Worm (Caenorhabditis elegans) whole organism, L1 larva: ENCODE measurements around the gene F48E8.2.

ENCODE experiments used
- C04F5.9 ChIP-seq: sonication (generic microtip); optimal IDR thresholded peaks from 2 replicates; lab custom pipeline; 2016; ENCODE audit warnings: missing genetic modification characterization, missing compliant biosample characterization
- C16A3.4 ChIP-seq: fragments of 150-350 bp; optimal IDR thresholded peaks from 2 replicates; lab custom pipeline; 2014; ENCODE audit warnings: missing biosample characterization, missing genetic modification characterization
- C34B4.2 ChIP-seq: sonication (generic microtip); optimal IDR thresholded peaks from 2 replicates; lab custom pipeline; 2017; ENCODE audit warnings: mild to moderate bottlenecking, missing genetic modification characterization, missing compliant biosample characterization
- Y116A8C.19 ChIP-seq: sonication (generic microtip); optimal IDR thresholded peaks from 2 replicates; lab custom pipeline; 2016; ENCODE audit warnings: missing compliant biosample characterization, missing genetic modification characterization, borderline replicate concordance
- aly-2 ChIP-seq: fragments of 150-350 bp; optimal IDR thresholded peaks from 2 replicates; lab custom pipeline; 2014; ENCODE audit warnings: missing biosample characterization, missing genetic modification characterization
- ama-1 ChIP-seq: fragments of 150-350 bp; optimal IDR thresholded peaks from 2 replicates; lab custom pipeline; 2014
- blmp-1 ChIP-seq: fragments of 150-350 bp; optimal IDR thresholded peaks from 2 replicates; lab custom pipeline; 2014; ENCODE audit warnings: missing biosample characterization, missing genetic modification characterization
- ceh-63 ChIP-seq: fragments of 200-800 bp; sonication (Bioruptor generic); optimal IDR thresholded peaks from 2 replicates; lab custom pipeline; 2018; ENCODE audit warnings: mild to moderate bottlenecking, missing genetic modification characterization, missing compliant biosample characterization
- ceh-82 ChIP-seq, 3 experiments: fragments of 150-350 bp in 1 of 3; sonication (generic microtip) in 2 of 3; optimal IDR thresholded peaks; 2 replicates each; lab custom pipeline; 2014 to 2017; ENCODE audit warnings: missing biosample characterization in 3 of 3, missing genetic modification characterization in 3 of 3
- ces-1 ChIP-seq: fragments of 150-350 bp; optimal IDR thresholded peaks from 2 replicates; lab custom pipeline; 2014; ENCODE audit warnings: missing biosample characterization, missing genetic modification reagents, missing genetic modification characterization
- dsc-1 ChIP-seq: sonication (generic microtip); optimal IDR thresholded peaks from 2 replicates; lab custom pipeline; 2016; ENCODE audit warnings: mild to moderate bottlenecking, missing genetic modification characterization, missing compliant biosample characterization
- efl-1 ChIP-seq, 4 experiments: fragments of 150-350 bp; optimal IDR thresholded peaks in 3 of 4; peaks in 1 of 4; 1 replicate in 1 of 4; 2 replicates in 3 of 4; lab custom pipeline; 2014; ENCODE audit warnings: missing biosample characterization in 2 of 4, missing genetic modification characterization in 2 of 4, missing genetic modification reagents in 2 of 4
- egl-13 ChIP-seq: sonication (generic microtip); optimal IDR thresholded peaks from 2 replicates; lab custom pipeline; 2016; ENCODE audit warnings: missing genotype, missing genetic modification reagents, missing genetic modification characterization, missing compliant biosample characterization
- egl-27 ChIP-seq, 2 experiments: fragments of 150-350 bp in 1 of 2; sonication (generic microtip); optimal IDR thresholded peaks; 3 replicates each; lab custom pipeline; 2017 to 2018; ENCODE audit warnings: missing biosample characterization in 2 of 2, missing genetic modification characterization in 2 of 2, missing genetic modification reagents in 2 of 2
- ets-5 ChIP-seq: fragments of 200-800 bp; sonication (Bioruptor generic); IDR thresholded peaks from 2 replicates; pipeline ENCODE4 v1.3.6; 2022; ENCODE audit warnings: missing genetic modification characterization, missing compliant biosample characterization
- fkh-10 ChIP-seq: sonication (generic microtip); optimal IDR thresholded peaks from 2 replicates; lab custom pipeline; 2017; ENCODE audit warnings: missing biosample characterization, missing genetic modification reagents, missing genetic modification characterization
- fkh-8 ChIP-seq: sonication (generic microtip); optimal IDR thresholded peaks from 2 replicates; lab custom pipeline; 2016; ENCODE audit warnings: mild to moderate bottlenecking, missing genetic modification characterization, missing compliant biosample characterization
- fos-1 ChIP-seq: fragments of 150-350 bp; optimal IDR thresholded peaks from 2 replicates; lab custom pipeline; 2014; ENCODE audit warnings: missing biosample characterization, missing genetic modification characterization
- hlh-4 ChIP-seq: sonication (generic microtip); optimal IDR thresholded peaks from 2 replicates; lab custom pipeline; 2016; ENCODE audit warnings: mild to moderate bottlenecking, missing genetic modification characterization, missing compliant biosample characterization
- isw-1 ChIP-seq: fragments of 200-800 bp; sonication (Bioruptor generic); IDR thresholded peaks from 2 replicates; pipeline ENCODE4 v1.3.6; 2022; ENCODE audit warnings: missing genetic modification characterization, missing compliant biosample characterization
- jun-1 ChIP-seq: fragments of 150-350 bp; optimal IDR thresholded peaks from 2 replicates; lab custom pipeline; 2014; ENCODE audit warnings: missing biosample characterization, missing genetic modification reagents, missing genetic modification characterization
- lin-13 ChIP-seq: fragments of 150-350 bp; optimal IDR thresholded peaks from 2 replicates; lab custom pipeline; 2014; ENCODE audit warnings: missing biosample characterization, missing genetic modification reagents, missing genetic modification characterization
- lin-14 ChIP-seq: fragments of 200-800 bp; sonication (Bioruptor generic); optimal IDR thresholded peaks from 2 replicates; lab custom pipeline; 2018; ENCODE audit warnings: mild to moderate bottlenecking, missing genetic modification characterization, moderate library complexity, missing compliant biosample characterization
- lin-15B ChIP-seq: fragments of 150-350 bp; sonication (generic microtip); optimal IDR thresholded peaks from 3 replicates; lab custom pipeline; 2014; ENCODE audit warnings: missing biosample characterization, missing genetic modification characterization
- lin-35 ChIP-seq, 2 experiments: fragments of 150-350 bp; optimal IDR thresholded peaks; 2 replicates each; lab custom pipeline; 2014; ENCODE audit warnings: missing biosample characterization in 2 of 2, missing genetic modification characterization in 2 of 2, missing genetic modification reagents in 2 of 2
- mdl-1 ChIP-seq, 2 experiments: fragments of 150-350 bp; optimal IDR thresholded peaks; 2 replicates each; lab custom pipeline; 2014 to 2017; ENCODE audit warnings: missing biosample characterization in 2 of 2, missing genetic modification characterization in 2 of 2, inconsistent platforms in 1 of 2
- mep-1 ChIP-seq: fragments of 150-350 bp; optimal IDR thresholded peaks from 2 replicates; lab custom pipeline; 2014; ENCODE audit warnings: missing biosample characterization, missing genetic modification characterization
- nhr-11 ChIP-seq: fragments of 150-350 bp; optimal IDR thresholded peaks from 2 replicates; lab custom pipeline; 2014; ENCODE audit warnings: missing biosample characterization, missing genetic modification characterization
- nhr-12 ChIP-seq: sonication (generic microtip); optimal IDR thresholded peaks from 2 replicates; lab custom pipeline; 2017; ENCODE audit warnings: missing biosample characterization, missing genetic modification characterization
- nhr-19 ChIP-seq: fragments of 200-800 bp; sonication (Bioruptor generic); conservative IDR thresholded peaks from 2 replicates; pipeline ENCODE4 v1.3.6; 2022; ENCODE audit warnings: missing genetic modification characterization, missing compliant biosample characterization
- nhr-20 ChIP-seq: sonication (generic microtip); optimal IDR thresholded peaks from 2 replicates; lab custom pipeline; 2016; ENCODE audit warnings: mild to moderate bottlenecking, missing genetic modification characterization, missing compliant biosample characterization
- nhr-237 ChIP-seq: fragments of 150-350 bp; optimal IDR thresholded peaks from 2 replicates; lab custom pipeline; 2014; ENCODE audit warnings: missing biosample characterization, missing genetic modification characterization
- nhr-47 ChIP-seq: sonication (generic microtip); optimal IDR thresholded peaks from 2 replicates; lab custom pipeline; 2016; ENCODE audit warnings: mild to moderate bottlenecking, missing genetic modification characterization, moderate library complexity, missing compliant biosample characterization
- nhr-84 ChIP-seq: sonication (generic microtip); optimal IDR thresholded peaks from 2 replicates; lab custom pipeline; 2017; ENCODE audit warnings: missing biosample characterization, missing genetic modification characterization
- nhr-85 ChIP-seq: sonication (generic microtip); peaks from one replicate; lab custom pipeline; 2016; ENCODE audit warnings: missing genetic modification characterization, inconsistent platforms, missing compliant biosample characterization
- pax-3 ChIP-seq: fragments of 200-800 bp; sonication (Bioruptor generic); optimal IDR thresholded peaks from 2 replicates; lab custom pipeline; 2018; ENCODE audit warnings: mild to moderate bottlenecking, missing genetic modification characterization, moderate library complexity, missing compliant biosample characterization
- pqm-1 ChIP-seq: sonication (generic microtip); optimal IDR thresholded peaks from 3 replicates; lab custom pipeline; 2017; ENCODE audit warnings: missing biosample characterization, missing genetic modification characterization
- rnt-1 ChIP-seq: sonication (generic microtip); optimal IDR thresholded peaks from 2 replicates; lab custom pipeline; 2016; ENCODE audit warnings: mild to moderate bottlenecking, missing genetic modification characterization, moderate library complexity, missing compliant biosample characterization
- snpc-4 ChIP-seq: fragments of 150-350 bp; optimal IDR thresholded peaks from 2 replicates; lab custom pipeline; 2014; ENCODE audit warnings: missing biosample characterization, missing genetic modification characterization
- sup-37 ChIP-seq: fragments of 200-800 bp; sonication (Bioruptor generic); optimal IDR thresholded peaks from 2 replicates; lab custom pipeline; 2018; ENCODE audit warnings: mild to moderate bottlenecking, missing genetic modification characterization, missing compliant biosample characterization
- swsn-7 ChIP-seq: sonication (generic microtip); optimal IDR thresholded peaks from 2 replicates; lab custom pipeline; 2016; ENCODE audit warnings: missing genetic modification characterization, missing compliant biosample characterization
- tlp-1 ChIP-seq: fragments of 150-350 bp; optimal IDR thresholded peaks from 2 replicates; lab custom pipeline; 2014; ENCODE audit warnings: missing biosample characterization, missing genetic modification characterization
- unc-130 ChIP-seq: fragments of 150-350 bp; optimal IDR thresholded peaks from 2 replicates; lab custom pipeline; 2017; ENCODE audit warnings: missing biosample characterization, missing genetic modification characterization, inconsistent platforms
- unc-86 ChIP-seq: sonication (generic microtip); optimal IDR thresholded peaks from 2 replicates; lab custom pipeline; 2016; ENCODE audit warnings: missing genetic modification characterization, missing compliant biosample characterization
- ztf-11 ChIP-seq, 2 experiments: sonication (generic microtip); optimal IDR thresholded peaks; 2 replicates each; lab custom pipeline; 2016 to 2017; ENCODE audit warnings: missing genetic modification characterization in 2 of 2, missing biosample characterization in 1 of 2, missing compliant biosample characterization in 1 of 2

F48E8.2 gene

DNA sequence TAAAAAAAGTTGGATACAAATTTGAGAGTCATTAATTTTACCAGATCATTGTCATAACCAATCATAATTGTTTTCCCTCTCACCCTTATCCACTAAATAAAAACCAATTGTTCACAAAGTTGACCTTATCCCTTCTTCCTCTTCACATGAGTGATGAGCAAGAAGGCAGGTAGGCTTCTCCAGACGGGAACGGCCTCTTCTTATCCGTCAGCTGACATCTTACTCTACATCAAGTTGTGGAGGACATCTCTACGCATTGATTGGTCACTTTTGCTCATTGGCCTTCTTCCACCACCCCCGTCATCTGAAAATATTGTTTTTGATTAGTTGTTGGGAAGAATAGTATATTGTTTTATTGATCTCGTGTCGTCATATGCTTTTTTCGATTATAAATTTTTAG is 22.2 kb downstream of the F48E8.2 start:
- peak; percentile 26 for TF ChIP-seq rnt-1 (tag; lab: Kevin White, UChicago)
- TF ChIP-seq efl-1 (optimal IDR thresholded peaks at IDR 0.05; lab: Kevin White, UChicago), result no peak
- peak in 1 of 2 experiments; percentile 42 for TF ChIP-seq efl-1 (GFP tag; optimal IDR thresholded peaks at IDR 0.05 in 1 of 2; lab: Kevin White, UChicago)
- no peak for TF ChIP-seq ztf-11 (tag; optimal IDR thresholded peaks at IDR 0.05; lab: Kevin White, UChicago)
- TF ChIP-seq lin-13, result no peak
- TF ChIP-seq ces-1 (GFP tag; lab: Kevin White, UChicago), result no peak
- TF ChIP-seq lin-15B (tag; lab: Kevin White, UChicago), result no peak
- TF ChIP-seq pax-3 (tag; lab: Kevin White, UChicago), result no peak
- TF ChIP-seq, all 84 proteins: peak for 2

DNA sequence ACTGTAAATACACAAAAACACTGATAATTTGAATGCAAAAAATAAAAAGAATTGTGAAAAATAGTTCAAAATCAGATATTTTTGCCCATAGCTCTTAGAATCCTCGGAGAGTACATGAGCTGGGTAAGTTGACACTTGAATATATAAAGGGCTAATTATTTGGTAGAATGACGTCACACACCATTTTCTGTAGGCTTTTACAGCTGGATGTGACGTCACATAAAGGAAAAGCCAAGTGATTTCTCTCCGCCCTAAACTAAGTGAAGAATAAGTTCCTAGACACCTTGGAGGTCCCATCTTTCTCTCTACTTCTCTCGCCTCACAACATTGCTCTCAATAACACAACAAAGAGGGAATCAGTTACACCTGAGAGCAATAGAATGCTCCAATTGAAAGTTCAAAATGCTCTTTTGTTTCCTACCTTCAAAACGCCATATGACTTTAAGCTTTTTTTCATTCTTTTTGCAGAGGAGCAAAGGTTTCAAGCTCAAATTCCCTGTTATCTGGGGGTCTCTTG is 23.0 kb downstream of the F48E8.2 start, which contains the start of gene osg-1:
TSS of gene osg-1 (plus strand) at position 467 of the 517 bp plus-strand sequence.
- TF ChIP-seq ceh-82 (tag; optimal IDR thresholded peaks at IDR 0.05; lab: Kevin White, UChicago) (no peak), Y116A8C.19 (tag; lab: Kevin White, UChicago) (no peak), mep-1 (tag; lab: Kevin White, UChicago) (no peak), nhr-85 (peak; percentile 9), snpc-4 (no peak), pax-3 (tag; lab: Kevin White, UChicago) (no peak), nhr-20 (tag; lab: Kevin White, UChicago) (no peak), ceh-63 (GFP tag; lab: Kevin White, UChicago) (no peak), efl-1 (optimal IDR thresholded peaks at IDR 0.05; lab: Kevin White, UChicago) (no peak), efl-1 (GFP tag; optimal IDR thresholded peaks at IDR 0.05 in 1 of 2; lab: Kevin White, UChicago) (peak in 1 of 2 experiments; percentile 45)

DNA sequence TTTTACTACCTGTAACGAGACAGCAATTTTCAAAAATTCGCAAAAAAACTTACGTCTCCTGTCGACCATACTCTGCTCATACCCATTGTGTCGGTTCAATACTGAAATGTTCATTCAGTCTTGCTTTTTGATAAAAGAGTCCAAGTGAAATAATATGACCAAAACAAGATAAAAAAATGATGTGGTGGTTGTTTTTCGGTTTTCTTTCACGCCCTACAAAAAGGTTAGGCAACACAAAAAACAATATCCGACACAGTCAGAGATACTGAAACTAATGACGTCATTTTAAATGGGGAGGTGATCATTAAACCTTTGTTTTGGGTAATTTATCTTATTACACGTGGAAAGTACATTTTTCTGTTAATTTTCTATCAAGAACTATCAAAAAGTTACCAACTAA is 31.0 kb downstream of the F48E8.2 start, which contains the start of gene R02F2.8:
TSS of gene R02F2.8 (minus strand) at position 101 of the 400 bp plus-strand sequence.
- TF ChIP-seq efl-1 (optimal IDR thresholded peaks at IDR 0.05; lab: Kevin White, UChicago) (no peak), efl-1 (GFP tag; optimal IDR thresholded peaks at IDR 0.05 in 1 of 2; lab: Kevin White, UChicago) (no peak), nhr-85 (no peak), aly-2 (tag; lab: Kevin White, UChicago) (no peak), fkh-10 (no peak), lin-13 (no peak), ces-1 (GFP tag; lab: Kevin White, UChicago) (no peak), snpc-4 (no peak), swsn-7 (tag; lab: Kevin White, UChicago) (no peak), C34B4.2 (tag; lab: Kevin White, UChicago) (no peak), pqm-1 (tag; lab: Kevin White, UChicago) (no peak), pax-3 (tag; lab: Kevin White, UChicago) (no peak), hlh-4 (tag; lab: Kevin White, UChicago) (no peak), isw-1 (no peak)

DNA sequence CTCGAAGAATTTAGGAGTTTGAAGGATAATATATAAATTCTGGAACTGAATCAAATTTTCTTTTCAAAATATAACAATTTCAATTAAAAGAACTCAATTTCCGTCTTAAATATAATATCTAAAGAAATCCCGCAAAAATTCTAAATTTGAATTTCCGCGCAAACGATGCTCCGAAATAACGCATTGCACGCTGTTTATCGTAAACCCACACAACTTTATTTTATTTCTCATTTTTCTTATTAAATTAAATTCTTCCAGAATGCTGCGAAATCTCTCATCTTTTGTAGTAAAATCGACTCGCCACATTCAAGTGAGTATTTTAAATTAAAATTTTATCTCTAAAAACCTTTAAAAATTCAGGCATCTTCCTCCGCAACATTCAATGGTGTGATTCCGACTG is 34.8 kb downstream of the F48E8.2 start, which contains the start of gene R02F2.9:
TSS of gene R02F2.9 (plus strand) at position 218 of the 400 bp plus-strand sequence.
- TF ChIP-seq sup-37 (GFP tag; lab: Kevin White, UChicago) (no peak), nhr-11 (no peak), ama-1 (lab: Kevin White, UChicago) (no peak), fkh-8 (peak; percentile 41), dsc-1 (tag; lab: Kevin White, UChicago) (peak; percentile 75), blmp-1 (tag; lab: Kevin White, UChicago) (peak; percentile 55), mdl-1 (tag; optimal IDR thresholded peaks at IDR 0.05; lab: Kevin White, UChicago) (no peak), nhr-237 (tag; lab: Kevin White, UChicago) (no peak), lin-14 (peak; percentile 58), egl-13 (peak; percentile 21), jun-1 (tag; lab: Kevin White, UChicago) (no peak), nhr-84 (tag; lab: Kevin White, UChicago) (no peak), C16A3.4 (tag; lab: Kevin White, UChicago) (peak; percentile 42), nhr-47 (tag; lab: Kevin White, UChicago) (peak; percentile 79), nhr-12 (tag; lab: Kevin White, UChicago) (no peak), unc-86 (tag; lab: Kevin White, UChicago) (peak; percentile 59), ets-5 (GFP tag; lab: Robert Waterston, UW) (no peak), snpc-4 (peak; percentile 17), lin-35 (GFP tag; optimal IDR thresholded peaks at IDR 0.05; lab: Kevin White, UChicago) (peak; percentile 91 to 96), fos-1 (no peak), efl-1 (optimal IDR thresholded peaks at IDR 0.05; lab: Kevin White, UChicago) (peak; percentile 62 to 93), efl-1 (GFP tag; optimal IDR thresholded peaks at IDR 0.05 in 1 of 2; lab: Kevin White, UChicago) (peak; percentile 94 to 99), tlp-1 (no peak), unc-130 (tag; lab: Kevin White, UChicago) (no peak), egl-27 (tag; optimal IDR thresholded peaks at IDR 0.05; lab: Kevin White, UChicago) (no peak), Y116A8C.19 (tag; lab: Kevin White, UChicago) (no peak), nhr-19 (GFP tag; lab: Robert Waterston, UW) (peak; percentile 69), pax-3 (tag; lab: Kevin White, UChicago) (no peak), C04F5.9 (tag; lab: Kevin White, UChicago) (peak; percentile 5), isw-1 (peak; percentile 54)
